Worm (Caenorhabditis elegans) whole organism, young adult: ENCODE measurements around the gene cpb-2.

ENCODE experiments used
- B0336.3 ChIP-seq: fragments of 200-800 bp; sonication (Bioruptor generic); IDR thresholded peaks from 2 replicates; pipeline ENCODE4 v1.3.6; 2022; ENCODE audit warnings: missing genetic modification characterization, missing compliant biosample characterization
- D2030.7 ChIP-seq: fragments of 200-800 bp; sonication (Bioruptor generic); IDR thresholded peaks from 2 replicates; pipeline ENCODE4 v1.3.6; 2022; ENCODE audit warnings: missing genetic modification reagents, missing genetic modification characterization, missing compliant biosample characterization
- F52B5.7 ChIP-seq: sonication (generic microtip); optimal IDR thresholded peaks from 2 replicates; lab custom pipeline; 2016; ENCODE audit warnings: mild to moderate bottlenecking, missing genetic modification characterization, missing compliant biosample characterization
- F55B11.4 ChIP-seq: sonication (generic microtip); optimal IDR thresholded peaks from 2 replicates; lab custom pipeline; 2016; ENCODE audit warnings: missing compliant biosample characterization, missing genetic modification characterization, borderline replicate concordance; ENCODE audit not compliant: insufficient read depth
- F57C9.4 ChIP-seq: sonication (generic microtip); optimal IDR thresholded peaks from 2 replicates; lab custom pipeline; 2017; ENCODE audit warnings: mild to moderate bottlenecking, missing genetic modification characterization, missing compliant biosample characterization
- Y53G8AR.9 ChIP-seq: fragments of 200-800 bp; sonication (Bioruptor generic); conservative IDR thresholded peaks from 2 replicates; pipeline ENCODE4 v1.3.6; 2022; ENCODE audit warnings: missing genetic modification reagents, missing genetic modification characterization, missing compliant biosample characterization
- Y79H2A.3 ChIP-seq: fragments of 200-800 bp; sonication (Bioruptor generic); conservative IDR thresholded peaks from 2 replicates; pipeline ENCODE4 v1.3.6; 2022; ENCODE audit warnings: missing genetic modification reagents, missing genetic modification characterization, missing compliant biosample characterization
- ZK185.1 ChIP-seq: sonication (generic microtip); optimal IDR thresholded peaks from 2 replicates; lab custom pipeline; 2016; ENCODE audit warnings: mild to moderate bottlenecking, missing genetic modification characterization, missing compliant biosample characterization; ENCODE audit not compliant: poor library complexity, severe bottlenecking
- athp-1 ChIP-seq: sonication (generic microtip); optimal IDR thresholded peaks from 2 replicates; lab custom pipeline; 2017; ENCODE audit warnings: mild to moderate bottlenecking, missing genetic modification characterization, missing compliant biosample characterization
- ceh-40 ChIP-seq: fragments of 200-800 bp; sonication (Bioruptor generic); IDR thresholded peaks from 2 replicates; pipeline ENCODE4 v1.3.6; 2022; ENCODE audit warnings: missing genetic modification characterization, missing compliant biosample characterization
- ceh-91 ChIP-seq: fragments of 200-800 bp; sonication (Bioruptor generic); IDR thresholded peaks from 2 replicates; pipeline ENCODE4 v1.3.6; 2022; ENCODE audit warnings: missing genetic modification reagents, missing genetic modification characterization, missing compliant biosample characterization
- die-1 ChIP-seq: sonication (generic microtip); optimal IDR thresholded peaks from 2 replicates; lab custom pipeline; 2016; ENCODE audit warnings: missing genotype, mild to moderate bottlenecking, missing genetic modification characterization, missing compliant biosample characterization
- dox-1 ChIP-seq: fragments of 200-800 bp; sonication (Bioruptor generic); IDR thresholded peaks from 2 replicates; pipeline ENCODE4 v1.3.6; 2022; ENCODE audit warnings: missing genetic modification reagents, missing genetic modification characterization, missing compliant biosample characterization
- dpff-1 ChIP-seq: sonication (generic microtip); optimal IDR thresholded peaks from 2 replicates; lab custom pipeline; 2017; ENCODE audit warnings: mild to moderate bottlenecking, missing genetic modification characterization, missing compliant biosample characterization
- efl-1 ChIP-seq: fragments of 150-350 bp; optimal IDR thresholded peaks from 2 replicates; lab custom pipeline; 2014; ENCODE audit warnings: missing biosample characterization, missing genetic modification reagents, missing genetic modification characterization
- egrh-3 ChIP-seq: fragments of 200-800 bp; sonication (Bioruptor generic); IDR thresholded peaks from 2 replicates; pipeline ENCODE4 v1.3.6; 2022; ENCODE audit warnings: missing genetic modification reagents, missing genetic modification characterization, missing compliant biosample characterization
- fkh-3 ChIP-seq: sonication (generic microtip); optimal IDR thresholded peaks from 2 replicates; lab custom pipeline; 2016; ENCODE audit warnings: mild to moderate bottlenecking, missing genetic modification characterization, missing compliant biosample characterization
- hmg-20 ChIP-seq: fragments of 200-800 bp; sonication (Bioruptor generic); IDR thresholded peaks from 2 replicates; pipeline ENCODE4 v1.3.6; 2022; ENCODE audit warnings: missing genetic modification reagents, missing genetic modification characterization, missing compliant biosample characterization
- hrde-1 ChIP-seq: sonication (generic microtip); optimal IDR thresholded peaks from 2 replicates; lab custom pipeline; 2016; ENCODE audit warnings: missing genetic modification characterization, mild to moderate bottlenecking, missing compliant biosample characterization, moderate library complexity, missing genotype, missing genetic modification reagents, borderline replicate concordance
- lag-1 ChIP-seq: fragments of 200-800 bp; sonication (Bioruptor generic); IDR thresholded peaks from 2 replicates; pipeline ENCODE4 v1.3.6; 2022; ENCODE audit warnings: missing genetic modification reagents, missing genetic modification characterization, missing compliant biosample characterization
- let-526 ChIP-seq: fragments of 200-800 bp; sonication (Bioruptor generic); IDR thresholded peaks from 2 replicates; pipeline ENCODE4 v1.3.6; 2022; ENCODE audit warnings: missing genetic modification reagents, missing genetic modification characterization, missing compliant biosample characterization
- lin-35 ChIP-seq, 3 experiments: fragments of 150-350 bp in 2 of 3; sonication (generic microtip) in 1 of 3; optimal IDR thresholded peaks; 2 replicates each; lab custom pipeline; 2014 to 2018; ENCODE audit warnings: missing biosample characterization in 3 of 3, missing genetic modification characterization in 3 of 3, missing genetic modification reagents in 3 of 3
- mel-28 ChIP-seq: sonication (generic microtip); optimal IDR thresholded peaks from 2 replicates; lab custom pipeline; 2016; ENCODE audit warnings: borderline replicate concordance, mild to moderate bottlenecking, missing genetic modification characterization, missing compliant biosample characterization
- mes-4 ChIP-seq: sonication (generic microtip); optimal IDR thresholded peaks from 2 replicates; lab custom pipeline; 2016; ENCODE audit warnings: missing genotype, missing genetic modification characterization, missing compliant biosample characterization
- mxl-1 ChIP-seq: sonication (generic microtip); optimal IDR thresholded peaks from 2 replicates; lab custom pipeline; 2016; ENCODE audit warnings: missing genetic modification characterization, missing compliant biosample characterization
- nhr-179 ChIP-seq: sonication (generic microtip); optimal IDR thresholded peaks from 2 replicates; lab custom pipeline; 2016; ENCODE audit warnings: mild to moderate bottlenecking, missing genetic modification characterization, missing compliant biosample characterization
- nhr-80 ChIP-seq: sonication (generic microtip); optimal IDR thresholded peaks from 2 replicates; lab custom pipeline; 2016; ENCODE audit warnings: missing genetic modification characterization, missing compliant biosample characterization
- rec-8 ChIP-seq, 2 experiments: sonication (generic microtip); optimal IDR thresholded peaks; 2 replicates each; lab custom pipeline; 2016; ENCODE audit warnings: mild to moderate bottlenecking in 2 of 2, missing genetic modification characterization in 2 of 2, missing genetic modification reagents in 2 of 2, missing genotype in 2 of 2, missing biosample characterization in 1 of 2, missing compliant biosample characterization in 1 of 2, moderate library complexity in 1 of 2
- snpc-1.1 ChIP-seq: sonication (generic microtip); optimal IDR thresholded peaks from 2 replicates; lab custom pipeline; 2017; ENCODE audit warnings: missing genetic modification characterization, mild to moderate bottlenecking, missing compliant biosample characterization, antibody characterized with exemption, moderate library complexity, missing genotype, missing genetic modification reagents; ENCODE audit not compliant: insufficient read depth
- snpc-3.4 ChIP-seq: sonication (generic microtip); optimal IDR thresholded peaks from 2 replicates; lab custom pipeline; 2017; ENCODE audit warnings: missing genetic modification characterization, mild to moderate bottlenecking, missing compliant biosample characterization, antibody characterized with exemption, moderate library complexity, missing genotype, missing genetic modification reagents
- sptf-2 ChIP-seq: fragments of 200-800 bp; sonication (Bioruptor generic); optimal IDR thresholded peaks from 2 replicates; lab custom pipeline; 2018; ENCODE audit warnings: mild to moderate bottlenecking, missing genetic modification characterization, missing compliant biosample characterization
- tbx-9 ChIP-seq: sonication (generic microtip); optimal IDR thresholded peaks from 2 replicates; lab custom pipeline; 2016; ENCODE audit warnings: borderline replicate concordance, missing genetic modification characterization, inconsistent platforms, missing compliant biosample characterization
- tlf-1 ChIP-seq: fragments of 200-800 bp; sonication (Bioruptor generic); optimal IDR thresholded peaks from 2 replicates; lab custom pipeline; 2018; ENCODE audit warnings: mild to moderate bottlenecking, missing genetic modification characterization, missing compliant biosample characterization
- unc-62 ChIP-seq: fragments of 150-350 bp; optimal IDR thresholded peaks from 2 replicates; lab custom pipeline; 2014; ENCODE audit warnings: missing biosample characterization, missing genetic modification reagents, missing genetic modification characterization
- xnd-1 ChIP-seq: sonication (generic microtip); optimal IDR thresholded peaks from 2 replicates; lab custom pipeline; 2016; ENCODE audit warnings: missing genotype, missing genetic modification reagents, missing genetic modification characterization, missing compliant biosample characterization
- zfh-2 ChIP-seq: fragments of 200-800 bp; sonication (Bioruptor generic); conservative IDR thresholded peaks from 2 replicates; pipeline ENCODE4 v1.3.6; 2022; ENCODE audit warnings: missing genetic modification reagents, missing genetic modification characterization, missing compliant biosample characterization

cpb-2 gene

DNA sequence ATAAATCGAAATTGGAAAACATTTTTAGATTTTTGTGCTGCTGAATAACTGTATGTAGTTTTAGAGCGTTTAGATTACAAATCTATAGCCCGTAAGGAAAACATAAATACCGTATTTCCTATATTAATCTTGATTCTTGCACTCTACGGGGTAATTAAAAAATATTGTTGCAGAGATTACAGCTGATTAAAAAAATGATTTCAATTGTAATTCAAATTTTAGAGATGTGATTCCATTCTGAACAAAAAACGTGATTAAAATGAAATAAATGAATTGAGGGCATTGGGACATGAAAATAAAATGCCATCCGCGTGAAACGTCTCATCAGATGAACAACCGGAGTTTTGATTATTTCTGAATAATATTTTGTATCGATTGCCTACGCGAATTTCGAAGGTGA lies at the start of gene cpb-2:
Gene cpb-2 (plus strand): TSS at position 301 of the 400 bp plus-strand sequence.
- TF ChIP-seq unc-62, result no peak
- no peak for TF ChIP-seq sptf-2 (GFP tag; lab: Kevin White, UChicago)
- TF ChIP-seq Y53G8AR.9 (GFP tag; lab: Robert Waterston, UW), result no peak
- no peak for TF ChIP-seq D2030.7 (GFP tag; lab: Robert Waterston, UW)
- TF ChIP-seq F57C9.4 (tag; lab: Kevin White, UChicago), result no peak
- no peak for TF ChIP-seq hrde-1 (tag; lab: Kevin White, UChicago)
- no peak for TF ChIP-seq snpc-3.4 (tag; lab: Kevin White, UChicago)
- no peak for TF ChIP-seq lag-1 (GFP tag; lab: Robert Waterston, UW)
- TF ChIP-seq, all 124 proteins: peak for 0

DNA sequence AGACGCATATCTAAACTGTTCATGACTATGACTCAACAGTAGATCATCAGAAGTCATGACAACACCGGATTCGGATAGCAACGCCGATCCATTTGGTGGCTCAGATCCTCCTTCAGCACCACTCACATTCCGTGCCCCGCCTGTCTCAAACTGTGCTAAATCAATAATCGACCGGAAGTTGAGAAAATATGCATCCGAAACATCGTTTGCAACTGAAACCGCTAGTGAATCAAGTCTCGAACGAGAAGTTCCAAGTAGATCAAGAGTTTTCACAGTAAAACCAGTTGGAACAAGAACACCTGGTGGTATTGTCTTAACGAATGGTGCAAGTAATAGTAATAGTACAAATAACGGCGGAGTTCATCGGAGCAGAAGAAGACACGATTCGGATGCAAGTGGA lies 45.5 kb upstream of the cpb-2 start:
- TF ChIP-seq dox-1 (no peak), efl-1 (GFP tag; lab: Kevin White, UChicago) (no peak), nhr-80 (tag; lab: Kevin White, UChicago) (no peak), F52B5.7 (tag; lab: Kevin White, UChicago) (no peak), dpff-1 (tag; lab: Kevin White, UChicago) (no peak), rec-8 (tag; optimal IDR thresholded peaks at IDR 0.05; lab: Kevin White, UChicago) (no peak), mes-4 (no peak), hmg-20 (GFP tag; lab: Robert Waterston, UW) (no peak)

ce11 chrII:6148369-6148768 lies 44.2 kb upstream of the cpb-2 start:
- TF ChIP-seq nhr-179 (tag; lab: Kevin White, UChicago) (no peak), F55B11.4 (no peak), hmg-20 (GFP tag; lab: Robert Waterston, UW) (no peak), let-526 (GFP tag; lab: Robert Waterston, UW) (no peak), egrh-3 (no peak), snpc-3.4 (tag; lab: Kevin White, UChicago) (no peak), lin-35 (GFP tag; optimal IDR thresholded peaks at IDR 0.05; lab: Kevin White, UChicago) (no peak), Y79H2A.3 (GFP tag; lab: Robert Waterston, UW) (no peak), fkh-3 (no peak)

DNA sequence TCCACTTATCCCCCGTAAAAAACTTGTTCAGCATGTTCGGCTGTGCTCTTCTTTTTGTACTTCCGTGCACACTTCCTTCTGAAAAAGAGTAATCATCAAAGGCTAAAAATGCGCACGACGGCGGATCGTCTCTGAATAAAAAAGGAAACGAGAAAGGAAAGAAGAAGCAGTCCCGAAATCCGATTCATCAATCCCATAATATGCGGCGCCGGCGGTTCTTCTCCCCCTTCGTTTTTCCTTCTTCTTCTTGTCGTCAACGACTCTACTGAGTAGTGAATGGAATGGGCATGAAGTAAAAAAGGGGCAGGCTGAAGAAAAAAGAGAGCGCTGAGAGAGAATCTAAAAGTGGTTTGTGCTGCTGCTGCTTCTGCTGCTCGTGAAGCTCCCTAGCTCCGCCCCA lies 43.1 kb upstream of the cpb-2 start:
- TF ChIP-seq egrh-3 (peak; percentile 16; the same call in 1 of the 2 replicates), ceh-91 (no peak), zfh-2 (GFP tag; lab: Robert Waterston, UW) (peak; percentile 71)

DNA sequence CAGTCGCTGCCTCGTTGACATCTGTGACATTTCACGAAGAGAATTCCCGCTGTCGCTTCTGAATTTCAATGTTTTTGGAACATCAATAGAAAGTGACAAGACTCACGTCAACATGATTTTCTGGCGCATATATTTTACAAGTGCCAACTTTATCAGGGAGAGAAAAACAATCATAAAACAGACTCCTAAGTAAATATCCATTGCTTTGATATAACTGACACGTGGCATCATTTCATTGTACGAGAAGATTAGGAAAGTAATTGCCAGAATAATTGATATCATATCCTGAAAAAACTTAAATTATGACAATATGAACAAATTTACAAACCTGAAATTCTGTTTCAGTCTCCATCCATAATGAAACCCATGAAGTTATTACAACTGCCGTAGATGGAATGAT lies 34.5 kb upstream of the cpb-2 start:
- no peak for TF ChIP-seq athp-1 (tag; lab: Kevin White, UChicago)
- no peak for TF ChIP-seq snpc-1.1 (tag; lab: Kevin White, UChicago)
- no peak for TF ChIP-seq B0336.3 (GFP tag; lab: Robert Waterston, UW)
- TF ChIP-seq F57C9.4 (tag; lab: Kevin White, UChicago), result no peak
- no peak for TF ChIP-seq mel-28 (tag; lab: Kevin White, UChicago)
- no peak for TF ChIP-seq ZK185.1 (tag; lab: Kevin White, UChicago)
- TF ChIP-seq tbx-9, result no peak
- TF ChIP-seq die-1 (tag; lab: Kevin White, UChicago), result no peak
- TF ChIP-seq mes-4, result no peak
- TF ChIP-seq dpff-1 (tag; lab: Kevin White, UChicago), result no peak
- TF ChIP-seq ceh-40 (GFP tag; lab: Robert Waterston, UW), result no peak
- no peak for TF ChIP-seq xnd-1 (tag; lab: Kevin White, UChicago)
- TF ChIP-seq mxl-1 (tag; lab: Kevin White, UChicago), result no peak
- no peak for TF ChIP-seq tlf-1
- no peak for TF ChIP-seq nhr-179 (tag; lab: Kevin White, UChicago)
